Fruit fly (Drosophila melanogaster): ENCODE data around the gene Ccm3.

DNA sequence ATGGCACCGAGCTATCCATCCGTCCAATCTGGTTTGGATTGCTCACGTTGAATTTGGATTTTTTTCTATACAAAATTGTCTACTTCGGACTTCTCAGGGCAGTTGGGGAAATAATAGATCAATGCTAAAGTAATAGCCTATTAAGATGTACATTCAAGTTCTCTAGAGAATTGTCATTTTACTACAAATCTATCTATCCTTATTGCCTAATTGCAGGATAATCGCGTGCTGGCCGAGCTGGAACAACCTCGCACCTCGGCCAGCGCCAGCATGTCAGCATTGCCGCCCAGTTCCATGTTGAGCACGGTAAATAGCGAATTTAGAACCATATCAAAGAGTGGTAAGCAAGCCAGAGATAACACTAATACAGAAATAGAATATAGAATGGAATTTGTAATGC lies 11.1 kb downstream of the Ccm3 start, which contains the start of gene h-cup:
- TF ChIP-seq Myc (optimal IDR thresholded peaks at IDR 0.05) (no peak), psq (optimal IDR thresholded peaks at IDR 0.05) (no peak), ttk (optimal IDR thresholded peaks at IDR 0.05) (no peak)
